Worm (Caenorhabditis elegans) whole organism, midembryonic: ENCODE measurements around the gene Y59C2A.2.

Experiments used
- T22C8.4 ChIP-seq: fragments of 200-800 bp; sonication (Bioruptor generic); IDR thresholded peaks from 2 replicates; pipeline ENCODE4 v1.3.6; 2022; ENCODE audit warnings: missing genetic modification characterization, missing compliant biosample characterization
- cog-1 ChIP-seq: sonication (generic microtip); optimal IDR thresholded peaks from 2 replicates; lab custom pipeline; 2016; ENCODE audit warnings: missing genetic modification characterization, missing compliant biosample characterization
- flt-1 ChIP-seq: fragments of 200-800 bp; sonication (Bioruptor generic); IDR thresholded peaks from 2 replicates; pipeline ENCODE4 v1.3.6; 2022; ENCODE audit warnings: missing genetic modification characterization, missing compliant biosample characterization

ce11 chrII:2204077-2204476, at the start of gene Y59C2A.2:
- no peak for TF ChIP-seq flt-1 (GFP tag; lab: Robert Waterston, UW)
- no peak for TF ChIP-seq cog-1 (tag; lab: Kevin White, UChicago)
- no peak for TF ChIP-seq T22C8.4
